Fruit fly (Drosophila melanogaster): ENCODE measurements around the gene Rala.

The Rala gene

DNA sequence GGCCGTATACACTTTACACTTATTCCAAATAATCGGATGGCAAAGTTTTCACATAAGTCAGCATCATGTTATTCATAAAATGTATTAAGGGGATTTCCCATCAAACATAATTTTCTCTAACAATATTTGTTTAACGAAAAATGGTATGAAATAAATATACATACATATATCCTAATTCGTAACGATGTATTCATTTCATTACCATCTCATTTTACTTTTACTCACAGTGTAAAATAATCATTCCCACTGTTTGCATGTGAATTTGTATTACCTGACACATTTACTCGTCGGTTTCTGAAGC lies 25.8 kb upstream of the Rala start (continued):
- TF ChIP-seq HLH4C (GFP tag; IDR thresholded peaks at IDR 0.05; ENCODE audit: partially characterized antibody) (no peak), CG10321 (GFP tag; IDR thresholded peaks at IDR 0.05) (no peak), peb (GFP tag; IDR thresholded peaks at IDR 0.05) (no peak), trem (tag; optimal IDR thresholded peaks at IDR 0.05) (no peak), CG7839 (tag; optimal IDR thresholded peaks at IDR 0.05) (peak; percentile 57), tgo (GFP tag; IDR thresholded peaks at IDR 0.05) (peak; percentile 32; the same call in 1 of the 3 replicates), dimm (GFP tag; IDR thresholded peaks at IDR 0.05) (no peak), cato (GFP tag; optimal IDR thresholded peaks at IDR 0.05; ENCODE audit: borderline replicate concordance) (no peak), gt (GFP tag; IDR thresholded peaks at IDR 0.05) (no peak), odd (GFP tag; optimal IDR thresholded peaks at IDR 0.05) (no peak), Ssrp (tag; optimal IDR thresholded peaks at IDR 0.05) (peak; percentile 48), caup (GFP tag; optimal IDR thresholded peaks at IDR 0.05; ENCODE audit: severe bottlenecking) (peak; percentile 4), Deaf1 (tag; optimal IDR thresholded peaks at IDR 0.05) (no peak), corto (GFP tag; optimal IDR thresholded peaks at IDR 0.05) (no peak), CG34376 (GFP tag; optimal IDR thresholded peaks at IDR 0.05) (no peak), Side (GFP tag; optimal IDR thresholded peaks at IDR 0.05) (no peak), Opbp (GFP tag; IDR thresholded peaks at IDR 0.05; ENCODE audit: partially characterized antibody) (no peak), CG7786 (GFP tag; optimal IDR thresholded peaks at IDR 0.05) (no peak), gsb (GFP tag; IDR thresholded peaks at IDR 0.05) (no peak), Trl (optimal IDR thresholded peaks at IDR 0.05) (no peak), Trl (GFP tag; optimal IDR thresholded peaks at IDR 0.05) (no peak), CG11695 (GFP tag; IDR thresholded peaks at IDR 0.05) (no peak), fd102C (GFP tag; optimal IDR thresholded peaks at IDR 0.05) (no peak), Lpt (GFP tag; optimal IDR thresholded peaks at IDR 0.05) (no peak), usp (GFP tag; optimal IDR thresholded peaks at IDR 0.05) (no peak), lilli (GFP tag; optimal IDR thresholded peaks at IDR 0.05) (no peak), cad (GFP tag; optimal IDR thresholded peaks at IDR 0.05) (no peak), Drgx (GFP tag; IDR thresholded peaks at IDR 0.05) (no peak), CG6272 (GFP tag; IDR thresholded peaks at IDR 0.05) (no peak), CG15479 (GFP tag; optimal IDR thresholded peaks at IDR 0.05) (no peak), sc (optimal IDR thresholded peaks at IDR 0.05) (no peak), sc (GFP tag; optimal IDR thresholded peaks at IDR 0.05) (no peak), pan (optimal IDR thresholded peaks at IDR 0.05) (no peak), pan (GFP tag; optimal IDR thresholded peaks at IDR 0.05 in 1 of 2, IDR thresholded peaks at IDR 0.05 in 1 of 2) (no peak), amos (GFP tag; IDR thresholded peaks at IDR 0.05; ENCODE audit: partially characterized antibody) (no peak), CG12942 (GFP tag; optimal IDR thresholded peaks at IDR 0.05) (no peak), CrebB (tag; optimal IDR thresholded peaks at IDR 0.05) (no peak), CG8478 (optimal IDR thresholded peaks at IDR 0.05) (no peak), CG12391 (tag; optimal IDR thresholded peaks at IDR 0.05) (peak; percentile 47), CG11398 (GFP tag; optimal IDR thresholded peaks at IDR 0.05) (no peak), CG17568 (GFP tag; optimal IDR thresholded peaks at IDR 0.05) (no peak), Rfx (GFP tag; IDR thresholded peaks at IDR 0.05) (0 out of 2 replicates have a peak, but pooled peaks have one; percentile 10), D19B (GFP tag; optimal IDR thresholded peaks at IDR 0.05) (no peak), CG10654 (GFP tag; optimal IDR thresholded peaks at IDR 0.05) (peak; percentile 7), CG3065 (GFP tag; optimal IDR thresholded peaks at IDR 0.05) (no peak), twi (tag; optimal IDR thresholded peaks at IDR 0.05) (no peak), CHES-1-like (GFP tag; optimal IDR thresholded peaks at IDR 0.05) (no peak), HHEX (GFP tag; optimal IDR thresholded peaks at IDR 0.05) (no peak), Nf-YC (tag; optimal IDR thresholded peaks at IDR 0.05) (no peak), Six4 (GFP tag; optimal IDR thresholded peaks at IDR 0.05) (no peak), CG8089 (GFP tag; optimal IDR thresholded peaks at IDR 0.05) (no peak), MESR4 (GFP tag; optimal IDR thresholded peaks at IDR 0.05) (no peak), lov (optimal IDR thresholded peaks at IDR 0.05) (no peak), lov (GFP tag; IDR thresholded peaks at IDR 0.05) (no peak)
